Worm (Caenorhabditis elegans) whole organism, midembryonic: ENCODE results near the gene ugt-36.

Source experiments
- T22C8.4 ChIP-seq: fragments of 200-800 bp; sonication (Bioruptor generic); IDR thresholded peaks from 2 replicates; pipeline ENCODE4 v1.3.6; 2022; ENCODE audit warnings: missing genetic modification characterization, missing compliant biosample characterization
- cog-1 ChIP-seq: sonication (generic microtip); optimal IDR thresholded peaks from 2 replicates; lab custom pipeline; 2016; ENCODE audit warnings: missing genetic modification characterization, missing compliant biosample characterization
- flt-1 ChIP-seq: fragments of 200-800 bp; sonication (Bioruptor generic); IDR thresholded peaks from 2 replicates; pipeline ENCODE4 v1.3.6; 2022; ENCODE audit warnings: missing genetic modification characterization, missing compliant biosample characterization
- klf-2 ChIP-seq: fragments of 200-800 bp; sonication (Bioruptor generic); conservative IDR thresholded peaks from 2 replicates; pipeline ENCODE4 v1.3.6; 2022; ENCODE audit warnings: missing genetic modification reagents, missing genetic modification characterization, missing compliant biosample characterization
- med-1 ChIP-seq: sonication (generic microtip); optimal IDR thresholded peaks from 2 replicates; lab custom pipeline; 2017; ENCODE audit warnings: missing genetic modification characterization, mild to moderate bottlenecking, missing compliant biosample characterization, antibody characterized with exemption, missing genetic modification reagents; ENCODE audit not compliant: insufficient read depth
- ref-1 ChIP-seq: fragments of 200-800 bp; sonication (Bioruptor generic); conservative IDR thresholded peaks from 2 replicates; pipeline ENCODE4 v1.3.6; 2022; ENCODE audit warnings: missing genetic modification reagents, missing genetic modification characterization, missing compliant biosample characterization
- tab-1 ChIP-seq: fragments of 200-800 bp; sonication (Bioruptor generic); IDR thresholded peaks from 2 replicates; pipeline ENCODE4 v1.3.6; 2022; ENCODE audit warnings: missing genetic modification characterization, missing compliant biosample characterization
- ztf-23 ChIP-seq: fragments of 200-800 bp; sonication (Bioruptor generic); IDR thresholded peaks from 2 replicates; pipeline ENCODE4 v1.3.6; 2022; ENCODE audit warnings: missing genetic modification reagents, missing genetic modification characterization, missing compliant biosample characterization
- ztf-29 ChIP-seq: fragments of 200-800 bp; sonication (Bioruptor generic); IDR thresholded peaks from 2 replicates; pipeline ENCODE4 v1.3.6; 2022; ENCODE audit warnings: missing genetic modification reagents, missing genetic modification characterization, missing compliant biosample characterization

ugt-36 gene

DNA sequence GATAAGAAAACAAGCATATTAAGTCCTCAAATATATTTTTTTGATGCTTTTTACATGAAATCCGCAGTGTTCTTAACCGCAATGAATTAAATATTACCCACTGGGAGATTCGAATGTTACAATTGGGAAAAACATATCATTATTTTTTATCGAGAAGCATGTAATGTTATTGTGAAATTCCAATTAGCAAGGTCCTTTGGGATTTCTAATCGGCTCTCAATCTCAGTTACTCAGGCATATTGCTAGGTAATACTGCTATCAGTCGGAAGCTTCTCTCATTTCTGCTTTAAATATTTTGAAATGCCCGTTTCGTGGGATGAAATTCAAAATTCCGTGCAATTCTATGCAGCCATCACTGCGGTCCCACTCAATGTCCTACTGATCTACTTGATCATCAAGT is 7.4 kb upstream of the ugt-36 start, which contains the start of gene str-204:
Gene str-204, plus strand, starts transcription at position 301 of the 400 bp plus-strand sequence.
- TF ChIP-seq ref-1 (no peak), ztf-29 (GFP tag; lab: Robert Waterston, UW) (no peak), ztf-23 (GFP tag; lab: Robert Waterston, UW) (no peak), cog-1 (tag; lab: Kevin White, UChicago) (no peak), flt-1 (GFP tag; lab: Robert Waterston, UW) (no peak), klf-2 (GFP tag; lab: Robert Waterston, UW) (no peak), T22C8.4 (GFP tag; lab: Robert Waterston, UW) (no peak), tab-1 (GFP tag; lab: Robert Waterston, UW) (no peak), med-1 (GFP tag; lab: Kevin White, UChicago) (no peak)

DNA sequence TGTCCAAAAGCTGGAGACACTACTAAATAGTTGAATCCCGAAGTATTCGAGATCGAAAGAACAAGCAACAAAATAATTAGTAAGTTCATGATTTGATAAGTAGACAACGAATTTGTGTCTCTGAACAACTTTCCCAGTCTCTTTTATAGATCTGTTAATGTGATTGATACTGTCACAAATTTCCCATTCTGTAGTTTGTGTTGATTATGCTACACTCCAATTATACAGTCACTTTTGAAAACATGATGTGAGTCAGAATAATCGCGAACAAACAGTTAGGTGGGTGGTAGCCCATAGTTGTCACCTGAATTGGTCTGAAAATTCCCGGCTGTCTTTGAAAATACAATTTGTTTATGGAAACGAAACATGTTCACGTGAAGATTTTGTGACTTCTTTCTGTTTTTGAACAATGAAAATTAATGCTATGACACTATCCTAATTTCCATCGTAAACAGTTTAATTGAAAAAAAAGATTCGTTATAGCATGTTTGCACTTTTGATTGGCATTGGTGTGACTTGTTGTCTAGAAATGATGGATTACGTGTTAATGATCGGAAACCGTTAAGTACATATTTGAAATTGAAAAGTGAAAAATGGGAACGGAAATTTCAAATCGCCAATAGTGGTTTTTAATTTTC is 3.2 kb upstream of the ugt-36 start, which contains the start of gene ugt-41:
Gene ugt-41, minus strand, starts transcription at position 119 of the 638 bp plus-strand sequence.
- TF ChIP-seq cog-1 (tag; lab: Kevin White, UChicago) (no peak), ref-1 (no peak), ztf-23 (GFP tag; lab: Robert Waterston, UW) (no peak), med-1 (GFP tag; lab: Kevin White, UChicago) (no peak), klf-2 (GFP tag; lab: Robert Waterston, UW) (no peak), T22C8.4 (GFP tag; lab: Robert Waterston, UW) (no peak), tab-1 (GFP tag; lab: Robert Waterston, UW) (no peak), flt-1 (GFP tag; lab: Robert Waterston, UW) (no peak), ztf-29 (GFP tag; lab: Robert Waterston, UW) (no peak)

DNA sequence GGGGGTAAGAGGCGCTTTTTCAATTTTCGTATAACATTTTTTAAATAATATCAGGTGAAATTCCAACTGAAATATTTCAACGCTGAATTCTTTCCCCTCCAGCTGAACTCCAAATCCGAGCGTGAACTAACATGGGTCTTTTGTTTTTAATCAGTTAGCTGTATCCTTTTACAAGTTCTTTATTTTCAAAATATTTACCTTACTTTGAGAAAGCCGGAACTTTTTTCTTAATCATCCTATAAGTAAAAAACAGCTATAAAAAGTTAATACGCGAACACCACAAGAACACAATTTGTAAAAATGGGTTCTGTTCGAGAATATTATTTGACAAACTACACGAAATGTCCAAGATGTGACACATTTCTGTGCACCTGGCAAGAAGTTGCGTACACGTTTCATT is 2.6 kb upstream of the ugt-36 start, which contains the start of gene srh-83:
Gene srh-83, plus strand, starts transcription at position 301 of the 400 bp plus-strand sequence.
- TF ChIP-seq med-1 (GFP tag; lab: Kevin White, UChicago) (no peak), ref-1 (no peak), flt-1 (GFP tag; lab: Robert Waterston, UW) (no peak), T22C8.4 (GFP tag; lab: Robert Waterston, UW) (no peak), tab-1 (GFP tag; lab: Robert Waterston, UW) (no peak), ztf-23 (GFP tag; lab: Robert Waterston, UW) (no peak), klf-2 (GFP tag; lab: Robert Waterston, UW) (no peak), cog-1 (tag; lab: Kevin White, UChicago) (no peak), ztf-29 (GFP tag; lab: Robert Waterston, UW) (no peak)

DNA sequence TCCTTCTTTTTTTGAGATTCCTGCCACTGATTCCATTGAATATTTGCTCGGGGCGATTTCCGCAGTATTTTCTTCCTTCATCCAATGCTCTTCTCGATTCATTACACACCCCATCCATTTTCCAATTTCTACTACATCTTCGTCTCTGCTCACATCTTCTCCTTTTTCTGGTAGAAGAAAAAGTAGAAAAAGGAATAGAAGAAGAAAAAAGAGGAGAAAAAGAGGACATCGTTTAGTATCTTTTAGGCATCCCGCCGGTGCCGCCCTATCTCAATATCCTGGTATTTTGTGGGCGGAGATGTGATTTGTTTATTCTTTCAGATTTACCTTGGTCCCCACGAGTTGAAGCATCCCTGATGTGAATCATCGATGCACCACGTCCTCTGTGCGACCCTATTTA is 8.4 kb downstream of the ugt-36 start, which contains the start of gene lgc-39:
Gene lgc-39, plus strand, starts transcription at position 301 of the 400 bp plus-strand sequence.
- TF ChIP-seq ztf-29 (GFP tag; lab: Robert Waterston, UW) (no peak), med-1 (GFP tag; lab: Kevin White, UChicago) (no peak), cog-1 (tag; lab: Kevin White, UChicago) (no peak), T22C8.4 (GFP tag; lab: Robert Waterston, UW) (no peak)

DNA sequence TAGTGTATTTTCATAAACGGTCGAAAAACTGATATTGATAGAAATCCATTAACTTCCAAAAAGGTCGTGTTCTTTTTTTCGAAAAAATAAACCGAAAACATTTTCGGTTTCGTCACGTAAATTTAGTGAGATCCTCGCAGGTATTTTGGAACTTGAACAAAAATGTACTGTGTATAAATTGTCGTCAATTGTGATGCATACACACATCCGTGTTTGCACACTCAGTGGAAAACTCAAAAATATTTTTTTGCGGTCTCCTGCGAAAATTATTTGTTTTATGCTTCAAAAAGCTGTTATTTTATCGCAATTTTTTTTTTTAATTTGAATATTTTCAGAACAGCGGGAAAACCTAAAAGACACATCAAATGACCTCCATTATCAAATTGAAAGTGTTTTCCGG is 12.0 kb downstream of the ugt-36 start, which contains the start of gene cpsf-2:
Gene cpsf-2, plus strand, starts transcription at position 330 of the 400 bp plus-strand sequence.
- TF ChIP-seq klf-2 (GFP tag; lab: Robert Waterston, UW) (no peak), tab-1 (GFP tag; lab: Robert Waterston, UW) (no peak), med-1 (GFP tag; lab: Kevin White, UChicago) (no peak), T22C8.4 (GFP tag; lab: Robert Waterston, UW) (no peak), ztf-23 (GFP tag; lab: Robert Waterston, UW) (no peak), cog-1 (tag; lab: Kevin White, UChicago) (no peak)

- TF ChIP-seq cog-1 (tag; lab: Kevin White, UChicago) (no peak), ztf-29 (GFP tag; lab: Robert Waterston, UW) (no peak), ref-1 (no peak), ztf-23 (GFP tag; lab: Robert Waterston, UW) (no peak), klf-2 (GFP tag; lab: Robert Waterston, UW) (no peak), med-1 (GFP tag; lab: Kevin White, UChicago) (no peak)
Measured at ce11 chrV:7184549-7184948, 17.7 kb downstream of the ugt-36 start, which contains the start of gene pitr-5. Gene pitr-5 (plus strand): TSS chrV:7184849.

DNA sequence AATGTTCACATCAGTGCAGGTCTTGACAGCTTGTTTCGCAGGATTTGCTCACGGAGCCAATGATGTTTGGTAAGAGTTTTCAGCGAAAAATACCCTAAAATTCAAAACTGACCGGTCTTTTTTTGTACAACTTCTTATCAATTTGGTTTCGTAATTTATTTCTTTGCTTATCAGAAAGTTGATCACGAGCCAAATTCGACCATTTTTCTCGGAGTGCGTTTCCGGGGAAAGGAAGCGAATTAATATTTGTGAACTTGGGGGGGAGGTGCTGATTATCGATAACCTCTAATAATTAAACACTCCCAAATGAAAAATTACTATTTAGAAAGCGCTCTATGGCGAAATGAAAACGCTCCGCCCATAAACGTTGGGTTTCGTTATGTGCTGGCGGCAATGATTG is 19.8 kb downstream of the ugt-36 start:
- no peak for TF ChIP-seq T22C8.4 (GFP tag; lab: Robert Waterston, UW)
- no peak for TF ChIP-seq tab-1 (GFP tag; lab: Robert Waterston, UW)
- TF ChIP-seq med-1 (GFP tag; lab: Kevin White, UChicago) = no peak
- TF ChIP-seq flt-1 (GFP tag; lab: Robert Waterston, UW) = no peak
- TF ChIP-seq ztf-23 (GFP tag; lab: Robert Waterston, UW) = no peak
- no peak for TF ChIP-seq cog-1 (tag; lab: Kevin White, UChicago)
- no peak for TF ChIP-seq ref-1
- TF ChIP-seq klf-2 (GFP tag; lab: Robert Waterston, UW) = no peak
- no peak for TF ChIP-seq ztf-29 (GFP tag; lab: Robert Waterston, UW)

- TF ChIP-seq ztf-23 (GFP tag; lab: Robert Waterston, UW) (no peak), flt-1 (GFP tag; lab: Robert Waterston, UW) (no peak), tab-1 (GFP tag; lab: Robert Waterston, UW) (no peak), med-1 (GFP tag; lab: Kevin White, UChicago) (no peak), cog-1 (tag; lab: Kevin White, UChicago) (no peak), T22C8.4 (GFP tag; lab: Robert Waterston, UW) (no peak), ref-1 (no peak), ztf-29 (GFP tag; lab: Robert Waterston, UW) (no peak), klf-2 (GFP tag; lab: Robert Waterston, UW) (no peak)
Measured at ce11 chrV:7187295-7187694, 20.5 kb downstream of the ugt-36 start.

DNA sequence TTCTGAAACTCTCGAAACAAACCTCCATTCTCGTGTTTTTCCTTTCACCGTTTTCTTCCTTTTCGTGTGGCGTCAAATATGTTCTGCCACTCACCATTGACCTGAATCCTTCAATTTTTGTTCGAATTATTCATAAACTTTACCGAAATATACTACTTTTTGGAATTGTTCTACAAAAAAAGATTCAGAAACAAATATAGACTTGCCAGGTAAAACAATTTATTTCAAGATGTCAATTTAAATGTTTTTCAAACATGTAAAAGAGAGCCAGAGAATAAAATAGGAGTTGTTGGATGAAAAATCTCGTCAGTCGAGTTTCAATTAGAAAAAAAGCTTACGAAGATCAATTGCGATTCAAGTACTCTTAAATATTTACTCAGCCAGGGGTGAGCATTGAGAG is 26.8 kb downstream of the ugt-36 start, which contains the start of gene F09G2.8:
Gene F09G2.8, minus strand, starts transcription at position 101 of the 400 bp plus-strand sequence.
- no peak for TF ChIP-seq ztf-23 (GFP tag; lab: Robert Waterston, UW)
- TF ChIP-seq ztf-29 (GFP tag; lab: Robert Waterston, UW) = no peak
- TF ChIP-seq T22C8.4 (GFP tag; lab: Robert Waterston, UW) = no peak
- TF ChIP-seq tab-1 (GFP tag; lab: Robert Waterston, UW) = no peak
- no peak for TF ChIP-seq med-1 (GFP tag; lab: Kevin White, UChicago)
- no peak for TF ChIP-seq flt-1 (GFP tag; lab: Robert Waterston, UW)
- TF ChIP-seq cog-1 (tag; lab: Kevin White, UChicago) = no peak
- TF ChIP-seq klf-2 (GFP tag; lab: Robert Waterston, UW) = no peak
- no peak for TF ChIP-seq ref-1
